Worm (Caenorhabditis elegans): ENCODE measurements around the gene erp-44.2.

DNA sequence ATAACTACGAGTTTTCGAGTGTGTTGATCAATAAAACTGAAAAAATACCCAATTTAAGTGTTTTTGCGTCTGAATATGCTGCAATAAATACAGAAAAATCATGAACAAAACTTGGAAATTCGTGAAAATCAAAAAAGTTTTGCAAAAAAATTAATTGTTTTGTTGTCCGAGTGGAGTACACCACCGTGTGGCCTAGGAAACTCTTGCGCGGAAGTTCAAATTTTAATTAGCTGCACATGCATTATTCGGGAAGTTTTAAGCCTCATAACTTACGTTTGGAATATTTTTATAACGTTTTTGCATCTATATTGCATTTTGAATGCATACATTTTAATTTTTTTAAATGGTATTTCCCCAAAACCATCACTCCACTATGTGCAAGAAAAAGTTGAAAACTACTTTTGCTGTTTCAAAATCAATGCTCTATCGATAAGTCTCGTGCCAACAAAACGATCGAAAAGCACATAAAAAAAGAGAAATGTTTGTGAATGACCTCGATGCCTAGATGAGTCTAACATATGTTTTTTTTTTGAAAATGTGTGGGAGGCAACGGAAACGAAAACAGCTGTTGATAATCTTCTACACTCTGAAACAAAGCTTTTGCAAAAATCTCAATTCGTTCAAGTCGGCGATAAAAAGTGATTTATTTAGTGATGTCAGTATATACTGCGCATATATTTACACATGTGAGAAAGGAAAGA lies 17.9 kb downstream of the erp-44.2 start:
- peak; percentile 5 for TF ChIP-seq skn-1 (tag; optimal IDR thresholded peaks at IDR 0.05)
- no peak for TF ChIP-seq mdl-1 (tag; optimal IDR thresholded peaks at IDR 0.05)
- peak; percentile 79 for TF ChIP-seq nhr-90 (tag; optimal IDR thresholded peaks at IDR 0.05; ENCODE audit: poor library complexity)
- TF ChIP-seq elt-3 (tag; optimal IDR thresholded peaks at IDR 0.05): peak in 1 of 6 experiments; percentile 2
- no peak for TF ChIP-seq nhr-76 (tag; optimal IDR thresholded peaks at IDR 0.05)
- TF ChIP-seq unc-62 (GFP tag; optimal IDR thresholded peaks at IDR 0.05): no peak
- TF ChIP-seq lin-39 (tag; optimal IDR thresholded peaks at IDR 0.05): no peak
- no peak for TF ChIP-seq pag-3 (tag; optimal IDR thresholded peaks at IDR 0.05; ENCODE audit: borderline replicate concordance, insufficient read depth)
- no peak for TF ChIP-seq hlh-4 (tag; optimal IDR thresholded peaks at IDR 0.05)
- no peak for TF ChIP-seq nhr-11 (tag; optimal IDR thresholded peaks at IDR 0.05)
- TF ChIP-seq unc-86 (tag; optimal IDR thresholded peaks at IDR 0.05): no peak

Data from whole organism, L1 larva.